Worm (Caenorhabditis elegans) whole organism, L4 larva: ENCODE measurements around the gene Y75B8A.37.
A peak's percentile ranks its signal among the peaks of the same experiment; 100 is the strongest.

ENCODE experiments used
- D1046.2 ChIP-seq: fragments of 200-800 bp; sonication (Bioruptor generic); IDR thresholded peaks from 2 replicates; pipeline ENCODE4 v1.3.6; 2022; ENCODE audit warnings: missing genetic modification characterization, missing compliant biosample characterization
- F10B5.3 ChIP-seq: sonication (generic microtip); optimal IDR thresholded peaks from 2 replicates; lab custom pipeline; 2016; ENCODE audit warnings: mild to moderate bottlenecking, missing genetic modification characterization, missing compliant biosample characterization
- R02D3.7 ChIP-seq: fragments of 150-350 bp; sonication (generic microtip); optimal IDR thresholded peaks from 3 replicates; lab custom pipeline; 2014; ENCODE audit warnings: missing biosample characterization, missing genetic modification characterization
- T20F7.1 ChIP-seq: fragments of 200-800 bp; sonication (Bioruptor generic); optimal IDR thresholded peaks from 2 replicates; lab custom pipeline; 2018; ENCODE audit warnings: mild to moderate bottlenecking, missing genetic modification characterization, missing compliant biosample characterization
- Y5F2A.4 ChIP-seq: fragments of 200-800 bp; sonication (Bioruptor generic); optimal IDR thresholded peaks from 2 replicates; lab custom pipeline; 2018; ENCODE audit warnings: mild to moderate bottlenecking, missing genetic modification characterization, missing compliant biosample characterization
- Y75B8A.6 ChIP-seq: fragments of 200-800 bp; sonication (Bioruptor generic); IDR thresholded peaks from 2 replicates; pipeline ENCODE4 v1.3.6; 2022; ENCODE audit warnings: missing genetic modification reagents, missing genetic modification characterization, missing compliant biosample characterization
- attf-4 ChIP-seq: sonication (generic microtip); optimal IDR thresholded peaks from 3 replicates; lab custom pipeline; 2017; ENCODE audit warnings: missing biosample characterization, missing genetic modification characterization
- ceh-62 ChIP-seq: sonication (generic microtip); optimal IDR thresholded peaks from 2 replicates; lab custom pipeline; 2017; ENCODE audit warnings: missing biosample characterization, missing genetic modification characterization
- daf-16 ChIP-seq, 3 experiments: sonication (generic microtip); optimal IDR thresholded peaks; 2 replicates each; lab custom pipeline; 2016 to 2017; ENCODE audit warnings: missing genetic modification characterization in 3 of 3, missing genetic modification reagents in 3 of 3, mild to moderate bottlenecking in 2 of 3, missing compliant biosample characterization in 2 of 3, missing biosample characterization in 1 of 3, moderate library complexity in 1 of 3
- dmd-6 ChIP-seq: fragments of 200-800 bp; sonication (Bioruptor generic); IDR thresholded peaks from 2 replicates; pipeline ENCODE4 v1.3.6; 2022; ENCODE audit warnings: missing genetic modification reagents, missing genetic modification characterization, missing compliant biosample characterization
- dpl-1 ChIP-seq: fragments of 150-350 bp; optimal IDR thresholded peaks from 2 replicates; lab custom pipeline; 2014; ENCODE audit warnings: missing biosample characterization, missing genetic modification reagents, missing genetic modification characterization
- dve-1 ChIP-seq: sonication (generic microtip); optimal IDR thresholded peaks from 2 replicates; lab custom pipeline; 2017; ENCODE audit warnings: antibody characterized with exemption, mild to moderate bottlenecking, missing genetic modification characterization, missing compliant biosample characterization; ENCODE audit not compliant: insufficient read depth
- egl-27 ChIP-seq: sonication (generic microtip); optimal IDR thresholded peaks from 3 replicates; lab custom pipeline; 2017; ENCODE audit warnings: missing biosample characterization, missing genetic modification reagents, missing genetic modification characterization
- gei-8 ChIP-seq: fragments of 200-800 bp; sonication (Bioruptor generic); optimal IDR thresholded peaks from 2 replicates; lab custom pipeline; 2018; ENCODE audit warnings: mild to moderate bottlenecking, missing genetic modification characterization, missing compliant biosample characterization
- hlh-11 ChIP-seq: fragments of 200-800 bp; sonication (Bioruptor generic); optimal IDR thresholded peaks from 2 replicates; lab custom pipeline; 2018; ENCODE audit warnings: mild to moderate bottlenecking, missing genetic modification characterization, missing compliant biosample characterization
- hlh-30 ChIP-seq: sonication (generic microtip); optimal IDR thresholded peaks from 2 replicates; lab custom pipeline; 2017; ENCODE audit warnings: antibody characterized with exemption, mild to moderate bottlenecking, missing genetic modification characterization, missing compliant biosample characterization; ENCODE audit not compliant: insufficient read depth
- lin-1 ChIP-seq: fragments of 200-800 bp; sonication (Bioruptor generic); IDR thresholded peaks from 2 replicates; pipeline ENCODE4 v1.3.6; 2022; ENCODE audit warnings: missing genetic modification reagents, missing genetic modification characterization, missing compliant biosample characterization
- lin-15B ChIP-seq: fragments of 150-350 bp; sonication (generic microtip); optimal IDR thresholded peaks from 3 replicates; lab custom pipeline; 2014; ENCODE audit warnings: missing biosample characterization, missing genetic modification characterization
- lin-29 ChIP-seq: fragments of 200-800 bp; sonication (Bioruptor generic); IDR thresholded peaks from 2 replicates; pipeline ENCODE4 v1.3.6; 2022; ENCODE audit warnings: missing genetic modification reagents, missing genetic modification characterization, missing compliant biosample characterization
- lin-38 ChIP-seq: fragments of 200-800 bp; sonication (Bioruptor generic); IDR thresholded peaks from 2 replicates; pipeline ENCODE4 v1.3.6; 2022; ENCODE audit warnings: missing genetic modification reagents, missing genetic modification characterization, missing compliant biosample characterization
- lsy-2 ChIP-seq, 2 experiments: fragments of 150-350 bp in 1 of 2; sonication (generic microtip) in 1 of 2; optimal IDR thresholded peaks; 2 replicates each; lab custom pipeline; 2014 to 2017; ENCODE audit warnings: missing biosample characterization in 2 of 2, missing genetic modification characterization in 2 of 2
- mdl-1 ChIP-seq, 2 experiments: fragments of 150-350 bp in 1 of 2; sonication (generic microtip) in 1 of 2; optimal IDR thresholded peaks; 2 replicates each; lab custom pipeline; 2014 to 2017; ENCODE audit warnings: missing biosample characterization in 2 of 2, missing genetic modification characterization in 2 of 2
- mdt-29 ChIP-seq: fragments of 200-800 bp; sonication (Bioruptor generic); IDR thresholded peaks from 2 replicates; pipeline ENCODE4 v1.3.6; 2022; ENCODE audit warnings: missing genetic modification reagents, missing genetic modification characterization, missing compliant biosample characterization
- mep-1 ChIP-seq: fragments of 150-350 bp; sonication (generic microtip); optimal IDR thresholded peaks from 3 replicates; lab custom pipeline; 2014; ENCODE audit warnings: missing biosample characterization, missing genetic modification characterization
- mes-2 ChIP-seq: sonication (generic microtip); optimal IDR thresholded peaks from 2 replicates; lab custom pipeline; 2016; ENCODE audit warnings: missing genotype, mild to moderate bottlenecking, missing genetic modification characterization, missing compliant biosample characterization; ENCODE audit not compliant: poor library complexity, severe bottlenecking
- mxl-3 ChIP-seq: fragments of 200-800 bp; sonication (Bioruptor generic); optimal IDR thresholded peaks from 2 replicates; lab custom pipeline; 2018; ENCODE audit warnings: mild to moderate bottlenecking, missing genetic modification characterization, missing compliant biosample characterization
- nhr-102 ChIP-seq: sonication (generic microtip); optimal IDR thresholded peaks from 2 replicates; lab custom pipeline; 2016; ENCODE audit warnings: mild to moderate bottlenecking, missing genetic modification characterization, moderate library complexity, missing compliant biosample characterization
- nhr-28 ChIP-seq: fragments of 150-350 bp; optimal IDR thresholded peaks from 2 replicates; lab custom pipeline; 2014; ENCODE audit warnings: missing biosample characterization, missing genetic modification characterization
- nhr-41 ChIP-seq: fragments of 200-800 bp; sonication (Bioruptor generic); IDR thresholded peaks from 2 replicates; pipeline ENCODE4 v1.3.6; 2022; ENCODE audit warnings: missing genetic modification reagents, missing genetic modification characterization, missing compliant biosample characterization
- nhr-48 ChIP-seq: sonication (generic microtip); optimal IDR thresholded peaks from 2 replicates; lab custom pipeline; 2016; ENCODE audit warnings: mild to moderate bottlenecking, missing genetic modification characterization, missing compliant biosample characterization
- nhr-6 ChIP-seq: fragments of 150-350 bp; optimal IDR thresholded peaks from 2 replicates; lab custom pipeline; 2014; ENCODE audit warnings: missing biosample characterization, missing genetic modification characterization
- pha-4 ChIP-seq, 2 experiments: fragments of 150-350 bp in 1 of 2; fragments of 200-800 bp in 1 of 2; sonication (Bioruptor generic) in 1 of 2; IDR thresholded peaks in 1 of 2; optimal IDR thresholded peaks in 1 of 2; 2 replicates each; pipeline versions ENCODE4 v1.3.6 to Lab custom; 2014 to 2022; ENCODE audit warnings: missing genetic modification characterization in 2 of 2, missing genetic modification reagents in 2 of 2, missing biosample characterization in 1 of 2, missing compliant biosample characterization in 1 of 2
- pqm-1 ChIP-seq: sonication (generic microtip); optimal IDR thresholded peaks from 2 replicates; lab custom pipeline; 2017; ENCODE audit warnings: missing biosample characterization, missing genetic modification characterization
- saeg-2 ChIP-seq: fragments of 200-800 bp; sonication (Bioruptor generic); IDR thresholded peaks from 2 replicates; pipeline ENCODE4 v1.3.6; 2022; ENCODE audit warnings: missing genetic modification reagents, missing genetic modification characterization, missing compliant biosample characterization
- sdz-12 ChIP-seq: fragments of 200-800 bp; sonication (Bioruptor generic); optimal IDR thresholded peaks from 2 replicates; lab custom pipeline; 2018; ENCODE audit warnings: mild to moderate bottlenecking, missing genetic modification characterization, missing compliant biosample characterization
- set-16 ChIP-seq: fragments of 200-800 bp; sonication (Bioruptor generic); IDR thresholded peaks from 2 replicates; pipeline ENCODE4 v1.3.6; 2022; ENCODE audit warnings: missing genetic modification reagents, missing genetic modification characterization, missing compliant biosample characterization
- skn-1 ChIP-seq: fragments of 150-350 bp; optimal IDR thresholded peaks from 2 replicates; lab custom pipeline; 2014; ENCODE audit warnings: missing biosample characterization, missing genetic modification characterization
- tag-97 ChIP-seq: fragments of 200-800 bp; sonication (Bioruptor generic); IDR thresholded peaks from 2 replicates; pipeline ENCODE4 v1.3.6; 2022; ENCODE audit warnings: missing genetic modification characterization, missing compliant biosample characterization
- unc-62 ChIP-seq, 3 experiments: fragments of 150-350 bp in 1 of 3; sonication (generic microtip); optimal IDR thresholded peaks in 2 of 3; peaks in 1 of 3; 1 replicate in 1 of 3; 2 replicates in 2 of 3; lab custom pipeline; 2014 to 2017; ENCODE audit warnings: missing biosample characterization in 3 of 3, missing genetic modification characterization in 3 of 3, missing genetic modification reagents in 3 of 3, missing genotype in 1 of 3
- vab-7 ChIP-seq: fragments of 200-800 bp; sonication (Bioruptor generic); IDR thresholded peaks from 2 replicates; pipeline ENCODE4 v1.3.6; 2022; ENCODE audit warnings: missing genetic modification reagents, missing genetic modification characterization, missing compliant biosample characterization
- zip-2 ChIP-seq: fragments of 150-350 bp; optimal IDR thresholded peaks from 2 replicates; lab custom pipeline; 2014; ENCODE audit warnings: missing biosample characterization, missing genetic modification characterization

The Y75B8A.37 gene

ce11 chrIII:12325284-12325683 lies 10.0 kb downstream of the Y75B8A.37 start (continued):
- TF ChIP-seq T20F7.1 (GFP tag; lab: Kevin White, UChicago) (no peak), set-16 (GFP tag; lab: Robert Waterston, UW) (no peak), nhr-48 (tag; lab: Kevin White, UChicago) (peak; percentile 42), R02D3.7 (tag; lab: Kevin White, UChicago) (no peak), lin-38 (no peak), gei-8 (peak; percentile 25), D1046.2 (no peak), lin-1 (GFP tag; lab: Robert Waterston, UW) (peak; percentile 81), mxl-3 (GFP tag; lab: Kevin White, UChicago) (peak; percentile 40), nhr-102 (tag; lab: Kevin White, UChicago) (peak; percentile 45), pha-4 (GFP tag; IDR thresholded peaks at IDR 0.05; lab: Robert Waterston, UW) (0 out of 2 replicates have a peak, but pooled peaks have one; percentile 23), pha-4 (tag; optimal IDR thresholded peaks at IDR 0.05; lab: Kevin White, UChicago) (no peak), nhr-6 (tag; lab: Kevin White, UChicago) (peak; percentile 58), skn-1 (tag; lab: Kevin White, UChicago) (no peak), dpl-1 (GFP tag; lab: Kevin White, UChicago) (peak; percentile 32), mes-2 (tag; lab: Kevin White, UChicago) (peak; percentile 45), hlh-11 (tag; lab: Kevin White, UChicago) (peak; percentile 89), sdz-12 (GFP tag; lab: Kevin White, UChicago) (no peak)

- TF ChIP-seq set-16 (GFP tag; lab: Robert Waterston, UW) (peak; percentile 54), tag-97 (GFP tag; lab: Robert Waterston, UW) (no peak), pha-4 (GFP tag; IDR thresholded peaks at IDR 0.05; lab: Robert Waterston, UW) (0 out of 2 replicates have a peak, but pooled peaks have one; percentile 31), pha-4 (tag; optimal IDR thresholded peaks at IDR 0.05; lab: Kevin White, UChicago) (no peak), D1046.2 (no peak), lsy-2 (tag; optimal IDR thresholded peaks at IDR 0.05; lab: Kevin White, UChicago) (peak in 1 of 2 experiments; percentile 36), hlh-11 (tag; lab: Kevin White, UChicago) (peak; percentile 90), mxl-3 (GFP tag; lab: Kevin White, UChicago) (peak; percentile 28), daf-16 (GFP tag; optimal IDR thresholded peaks at IDR 0.05; lab: Kevin White, UChicago) (no peak), daf-16 (tag; optimal IDR thresholded peaks at IDR 0.05; lab: Kevin White, UChicago) (peak; percentile 49), lin-29 (no peak), lin-15B (no peak), mep-1 (tag; lab: Kevin White, UChicago) (peak; percentile 47), nhr-28 (tag; lab: Kevin White, UChicago) (peak; percentile 85), vab-7 (no peak), mdt-29 (GFP tag; lab: Robert Waterston, UW) (no peak), lin-38 (peak; percentile 20; the same call in 1 of the 2 replicates), dmd-6 (GFP tag; lab: Robert Waterston, UW) (peak; percentile 55), gei-8 (peak; percentile 18), Y75B8A.6 (GFP tag; lab: Robert Waterston, UW) (no peak), nhr-41 (GFP tag; lab: Robert Waterston, UW) (no peak), hlh-30 (tag; lab: Kevin White, UChicago) (peak; percentile 80), saeg-2 (GFP tag; lab: Robert Waterston, UW) (no peak), dve-1 (peak; percentile 70), mes-2 (tag; lab: Kevin White, UChicago) (peak; percentile 4), egl-27 (tag; lab: Kevin White, UChicago) (no peak), pqm-1 (tag; lab: Kevin White, UChicago) (peak; percentile 52)
Observed at ce11 chrIII:12327528-12327997, 12.3 kb downstream of the Y75B8A.37 start, which contains the start of the genes zip-12 and Y75B8A.63. Gene zip-12, plus strand, starts transcription at chrIII:12327914. Gene Y75B8A.63, plus strand, starts transcription at chrIII:12327947.

ce11 chrIII:12331300-12331699 lies 16.0 kb downstream of the Y75B8A.37 start:
- TF ChIP-seq F10B5.3 (tag; lab: Kevin White, UChicago) = no peak
- no peak for TF ChIP-seq hlh-30 (tag; lab: Kevin White, UChicago)
- no peak for TF ChIP-seq zip-2 (tag; lab: Kevin White, UChicago)
- no peak for TF ChIP-seq attf-4
- TF ChIP-seq unc-62 (GFP tag; optimal IDR thresholded peaks at IDR 0.05 in 1 of 2; lab: Kevin White, UChicago) = no peak
- TF ChIP-seq unc-62 (tag; optimal IDR thresholded peaks at IDR 0.05; lab: Kevin White, UChicago) = no peak
- TF ChIP-seq ceh-62 (tag; lab: Kevin White, UChicago) = no peak
- TF ChIP-seq Y5F2A.4 = no peak
- no peak for TF ChIP-seq dpl-1 (GFP tag; lab: Kevin White, UChicago)
- TF ChIP-seq Y75B8A.6 (GFP tag; lab: Robert Waterston, UW) = no peak
- no peak for TF ChIP-seq lin-38
- no peak for TF ChIP-seq mdl-1 (tag; optimal IDR thresholded peaks at IDR 0.05; lab: Kevin White, UChicago)
